Worm (Caenorhabditis elegans): ENCODE results near the gene mob-1.

Gene mob-1

DNA sequence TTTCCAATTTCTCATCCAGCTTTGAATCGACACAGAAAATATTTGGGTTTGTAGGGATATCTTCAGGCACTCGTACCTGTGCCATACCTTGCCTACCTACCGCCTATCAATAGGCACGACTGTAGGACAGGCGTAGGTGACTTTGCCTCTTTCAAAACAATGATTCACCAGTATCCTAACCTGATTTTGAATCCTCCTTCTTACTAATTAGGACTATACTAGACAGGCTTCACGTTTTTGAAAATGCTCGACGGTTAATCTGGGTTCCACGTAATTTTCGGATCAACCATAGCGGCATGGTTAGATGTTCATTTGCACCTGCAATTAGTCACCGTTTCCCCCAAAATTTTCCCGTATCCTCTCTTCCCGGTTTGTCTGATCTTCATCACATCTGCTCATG, 8.1 kb downstream of the mob-1 start:
- TF ChIP-seq elt-1 (tag; optimal IDR thresholded peaks at IDR 0.05) (no peak), lsy-12 (tag; optimal IDR thresholded peaks at IDR 0.05) (no peak), nhr-43 (tag; optimal IDR thresholded peaks at IDR 0.05; ENCODE audit: poor library complexity, severe bottlenecking) (no peak), tbx-2 (tag; optimal IDR thresholded peaks at IDR 0.05) (no peak), ama-1 (optimal IDR thresholded peaks at IDR 0.05) (no peak), ceh-9 (tag; optimal IDR thresholded peaks at IDR 0.05) (no peak), daf-12 (tag; optimal IDR thresholded peaks at IDR 0.05) (no peak), snpc-4 (tag; optimal IDR thresholded peaks at IDR 0.05) (no peak), hmg-11 (tag; optimal IDR thresholded peaks at IDR 0.05) (no peak), nhr-11 (tag; optimal IDR thresholded peaks at IDR 0.05) (no peak), nhr-237 (tag; optimal IDR thresholded peaks at IDR 0.05) (no peak), ZK546.5 (tag; optimal IDR thresholded peaks at IDR 0.05) (no peak), unc-62 (GFP tag; optimal IDR thresholded peaks at IDR 0.05) (no peak), nhr-12 (tag; optimal IDR thresholded peaks at IDR 0.05) (no peak), nhr-67 (tag; optimal IDR thresholded peaks at IDR 0.05) (no peak), nhr-25 (tag; optimal IDR thresholded peaks at IDR 0.05) (no peak), ceh-82 (tag; optimal IDR thresholded peaks at IDR 0.05) (no peak)

ce11 chrIV:11871083-11871482, 10.7 kb downstream of the mob-1 start:
- TF ChIP-seq lin-15B (tag; optimal IDR thresholded peaks at IDR 0.05), result peak; percentile 25
- peak; percentile 16 for TF ChIP-seq fkh-10 (GFP tag; optimal IDR thresholded peaks at IDR 0.05)
- TF ChIP-seq nhr-43 (tag; optimal IDR thresholded peaks at IDR 0.05; ENCODE audit: poor library complexity, severe bottlenecking), result no peak
- peak; percentile 10 for TF ChIP-seq snpc-4 (tag; optimal IDR thresholded peaks at IDR 0.05)
- TF ChIP-seq nhr-12 (tag; optimal IDR thresholded peaks at IDR 0.05), result no peak
- TF ChIP-seq lin-39 (tag; optimal IDR thresholded peaks at IDR 0.05), result peak; percentile 31
- TF ChIP-seq nfya-1 (tag; optimal IDR thresholded peaks at IDR 0.05; ENCODE audit: insufficient read depth), result peak; percentile 69
- TF ChIP-seq hmg-11 (tag; optimal IDR thresholded peaks at IDR 0.05), result no peak

- TF ChIP-seq ZK546.5 (tag; optimal IDR thresholded peaks at IDR 0.05) (no peak), egl-5 (tag; optimal IDR thresholded peaks at IDR 0.05) (no peak), tbx-2 (tag; optimal IDR thresholded peaks at IDR 0.05) (no peak), nhr-11 (tag; optimal IDR thresholded peaks at IDR 0.05) (no peak), zag-1 (tag; optimal IDR thresholded peaks at IDR 0.05) (no peak), fkh-2 (tag; optimal IDR thresholded peaks at IDR 0.05) (no peak), fos-1 (tag; optimal IDR thresholded peaks at IDR 0.05) (no peak), egl-27 (tag; optimal IDR thresholded peaks at IDR 0.05) (no peak), snpc-4 (tag; optimal IDR thresholded peaks at IDR 0.05) (no peak), nhr-12 (tag; optimal IDR thresholded peaks at IDR 0.05) (no peak), nhr-23 (tag; optimal IDR thresholded peaks at IDR 0.05) (no peak), aly-2 (tag; optimal IDR thresholded peaks at IDR 0.05) (no peak), ztf-4 (tag; optimal IDR thresholded peaks at IDR 0.05) (no peak), nhr-28 (tag; optimal IDR thresholded peaks at IDR 0.05) (no peak), ceh-9 (tag; optimal IDR thresholded peaks at IDR 0.05) (no peak), ama-1 (optimal IDR thresholded peaks at IDR 0.05) (no peak), nhr-76 (tag; optimal IDR thresholded peaks at IDR 0.05) (no peak), nhr-77 (tag; optimal IDR thresholded peaks at IDR 0.05) (no peak)
Observed at ce11 chrIV:11871898-11872297, 11.5 kb downstream of the mob-1 start.

DNA sequence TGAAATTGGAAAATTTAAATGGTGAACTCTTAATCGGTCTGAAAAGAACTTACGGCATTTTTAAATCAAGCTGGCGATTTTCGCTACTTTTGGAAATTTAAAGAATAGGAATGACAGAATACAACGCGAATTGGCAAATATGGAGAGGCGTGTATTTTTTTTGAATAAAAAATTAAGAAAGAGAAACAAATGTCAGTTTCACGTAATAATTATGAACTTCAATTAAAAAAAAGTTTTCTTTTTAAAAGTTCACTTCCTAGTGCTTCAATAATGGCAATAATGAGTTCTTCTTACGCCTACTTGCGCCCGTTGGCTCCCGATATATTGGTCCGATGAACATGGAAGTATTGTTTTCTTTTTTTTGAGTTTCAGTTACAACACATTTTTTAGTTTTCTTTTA, 17.3 kb downstream of the mob-1 start, which contains the start of gene pph-2:
TSS of gene pph-2 (minus strand) at position 101 of the 400 bp plus-strand sequence.
- no peak for TF ChIP-seq nhr-23 (tag; optimal IDR thresholded peaks at IDR 0.05)
- TF ChIP-seq daf-12 (tag; optimal IDR thresholded peaks at IDR 0.05), result no peak

ce11 chrIV:11878249-11878648, 17.9 kb downstream of the mob-1 start, which contains the start of gene cutl-27:
TSS of gene cutl-27 (plus strand) at chrIV:11878549.
- TF ChIP-seq nhr-23 (tag; optimal IDR thresholded peaks at IDR 0.05), result no peak
- TF ChIP-seq ceh-82 (tag; optimal IDR thresholded peaks at IDR 0.05), result no peak
- no peak for TF ChIP-seq egl-5 (tag; optimal IDR thresholded peaks at IDR 0.05)
- TF ChIP-seq lin-39 (tag; optimal IDR thresholded peaks at IDR 0.05), result no peak
- no peak for TF ChIP-seq pqm-1 (tag; optimal IDR thresholded peaks at IDR 0.05)
- no peak for TF ChIP-seq nhr-28 (tag; optimal IDR thresholded peaks at IDR 0.05)
- TF ChIP-seq unc-62 (GFP tag; optimal IDR thresholded peaks at IDR 0.05), result no peak

ce11 chrIV:11882534-11882933, 22.2 kb downstream of the mob-1 start:
- no peak for TF ChIP-seq ztf-4 (tag; optimal IDR thresholded peaks at IDR 0.05)
- TF ChIP-seq pqm-1 (tag; optimal IDR thresholded peaks at IDR 0.05), result no peak
- TF ChIP-seq lin-39 (tag; optimal IDR thresholded peaks at IDR 0.05), result no peak
- TF ChIP-seq R02D3.7 (tag; optimal IDR thresholded peaks at IDR 0.05), result no peak
- peak; percentile 71 for TF ChIP-seq nhr-23 (tag; optimal IDR thresholded peaks at IDR 0.05)
- TF ChIP-seq nhr-25 (tag; optimal IDR thresholded peaks at IDR 0.05), result no peak
- TF ChIP-seq elt-1 (tag; optimal IDR thresholded peaks at IDR 0.05), result peak; percentile 77
- TF ChIP-seq snpc-4 (tag; optimal IDR thresholded peaks at IDR 0.05), result no peak
- no peak for TF ChIP-seq nhr-77 (tag; optimal IDR thresholded peaks at IDR 0.05)
- TF ChIP-seq egl-5 (tag; optimal IDR thresholded peaks at IDR 0.05), result no peak
- no peak for TF ChIP-seq zag-1 (tag; optimal IDR thresholded peaks at IDR 0.05)

All from whole organism, L3 larva.